Fruit fly (Drosophila melanogaster): ENCODE results near the gene Sod1.

The Sod1 gene

dm6 chr3L:11118627-11119395, 5.3 kb upstream of the Sod1 start (continued):
- no peak for TF ChIP-seq Abd-B (GFP tag; optimal IDR thresholded peaks at IDR 0.05)
- peak; percentile 38 for TF ChIP-seq Hsf (GFP tag; optimal IDR thresholded peaks at IDR 0.05)
- no peak for TF ChIP-seq ham (GFP tag; IDR thresholded peaks at IDR 0.05)
- no peak for TF ChIP-seq Hr39 (optimal IDR thresholded peaks at IDR 0.05)
- TF ChIP-seq CG16813 (GFP tag; IDR thresholded peaks at IDR 0.05; ENCODE audit: partially characterized antibody) = no peak
- no peak for TF ChIP-seq dimm (GFP tag; IDR thresholded peaks at IDR 0.05)
- no peak for TF ChIP-seq prd (optimal IDR thresholded peaks at IDR 0.05)
- TF ChIP-seq prd (GFP tag; IDR thresholded peaks at IDR 0.05) = peak; percentile 47; the same call in 2 of the 3 replicates
- peak; percentile 12 for TF ChIP-seq CG10274 (GFP tag; optimal IDR thresholded peaks at IDR 0.05)
- TF ChIP-seq CG11696 (GFP tag; IDR thresholded peaks at IDR 0.05) = 0 out of 2 replicates have a peak, but pooled peaks have one; percentile 26
- TF ChIP-seq CG16779 (GFP tag; IDR thresholded peaks at IDR 0.05) = 0 out of 2 replicates have a peak, but pooled peaks have one; percentile 34
- TF ChIP-seq psq (GFP tag; optimal IDR thresholded peaks at IDR 0.05) = peak; percentile 67
- TF ChIP-seq CG8944 (GFP tag; optimal IDR thresholded peaks at IDR 0.05) = peak; percentile 37
- TF ChIP-seq CG18476 (GFP tag; optimal IDR thresholded peaks at IDR 0.05) = peak; percentile 46
- peak; percentile 61 for TF ChIP-seq CG6254 (GFP tag; optimal IDR thresholded peaks at IDR 0.05)
- peak; percentile 25; the same call in 1 of the 2 replicates for TF ChIP-seq CG4404 (GFP tag; IDR thresholded peaks at IDR 0.05)
- TF ChIP-seq CG6654 (GFP tag; optimal IDR thresholded peaks at IDR 0.05) = no peak
- TF ChIP-seq fu2 (GFP tag; optimal IDR thresholded peaks at IDR 0.05) = no peak
- peak; percentile 53; the same call in 1 of the 2 replicates for TF ChIP-seq CG14441 (GFP tag; IDR thresholded peaks at IDR 0.05)
- TF ChIP-seq Oli (tag; optimal IDR thresholded peaks at IDR 0.05) = no peak
- no peak for TF ChIP-seq Lpt (GFP tag; optimal IDR thresholded peaks at IDR 0.05)
- no peak for TF ChIP-seq Scr (GFP tag; IDR thresholded peaks at IDR 0.05; ENCODE audit: partially characterized antibody)
- no peak for TF ChIP-seq Dfd (GFP tag; optimal IDR thresholded peaks at IDR 0.05)
- peak; percentile 77 for TF ChIP-seq CG6683 (GFP tag; optimal IDR thresholded peaks at IDR 0.05)
- TF ChIP-seq p53 (GFP tag; optimal IDR thresholded peaks at IDR 0.05) = peak; percentile 64
- peak; percentile 54 for TF ChIP-seq CG2116 (GFP tag; optimal IDR thresholded peaks at IDR 0.05)
- peak; percentile 25 for TF ChIP-seq btn (GFP tag; optimal IDR thresholded peaks at IDR 0.05)
- no peak for TF ChIP-seq oc (tag; optimal IDR thresholded peaks at IDR 0.05)
- peak; percentile 18 for TF ChIP-seq az2 (GFP tag; optimal IDR thresholded peaks at IDR 0.05)
- TF ChIP-seq CG12236 (GFP tag; optimal IDR thresholded peaks at IDR 0.05) = peak; percentile 83
- TF ChIP-seq ttk (GFP tag; IDR thresholded peaks at IDR 0.05) = no peak
- no peak for TF ChIP-seq CG17612 (GFP tag; IDR thresholded peaks at IDR 0.05)
- TF ChIP-seq CG33213 (GFP tag; optimal IDR thresholded peaks at IDR 0.05) = peak; percentile 70
- peak; percentile 70 for TF ChIP-seq ac (GFP tag; optimal IDR thresholded peaks at IDR 0.05)
- no peak for TF ChIP-seq Sry-δ (GFP tag; optimal IDR thresholded peaks at IDR 0.05)
- TF ChIP-seq HLH4C (GFP tag; IDR thresholded peaks at IDR 0.05; ENCODE audit: partially characterized antibody) = no peak
- TF ChIP-seq CG1529 (GFP tag; optimal IDR thresholded peaks at IDR 0.05) = peak; percentile 72
- peak; percentile 7 for TF ChIP-seq mam (GFP tag; optimal IDR thresholded peaks at IDR 0.05)
- no peak for TF ChIP-seq B-H1 (GFP tag; IDR thresholded peaks at IDR 0.05)
- peak; percentile 73 for TF ChIP-seq grn (GFP tag; optimal IDR thresholded peaks at IDR 0.05)
- peak; percentile 91 for TF ChIP-seq YL-1 (GFP tag; optimal IDR thresholded peaks at IDR 0.05)
- no peak for TF ChIP-seq tio (GFP tag; optimal IDR thresholded peaks at IDR 0.05)
- TF ChIP-seq bcd (GFP tag; optimal IDR thresholded peaks at IDR 0.05) = no peak
- TF ChIP-seq fru (optimal IDR thresholded peaks at IDR 0.05) = no peak
- no peak for TF ChIP-seq mld (GFP tag; IDR thresholded peaks at IDR 0.05; ENCODE audit: partially characterized antibody)
- peak; percentile 2 for TF ChIP-seq Ssrp (tag; optimal IDR thresholded peaks at IDR 0.05)
- peak; percentile 31; the same call in 1 of the 2 replicates for TF ChIP-seq ranshi (GFP tag; IDR thresholded peaks at IDR 0.05)
- TF ChIP-seq sens (GFP tag) = peak; percentile 87
- no peak for TF ChIP-seq CG3726 (GFP tag; IDR thresholded peaks at IDR 0.05)
- peak; percentile 47 for TF ChIP-seq tx (GFP tag; optimal IDR thresholded peaks at IDR 0.05)
- peak; percentile 60 for TF ChIP-seq gcm2 (GFP tag; optimal IDR thresholded peaks at IDR 0.05)

Measured in whole organism, embryonic.